Fruit fly (Drosophila melanogaster) Kc167 (cell line): ENCODE measurements around the gene CG13634.

Source experiments
- Myc ChIP-seq: fragments of >200 bp; optimal IDR thresholded peaks from 2 replicates; lab custom pipeline; 2017; ENCODE audit warnings: missing external identifiers
- Sin3A ChIP-seq: fragments of >200 bp; optimal IDR thresholded peaks from 2 replicates; lab custom pipeline; 2018; ENCODE audit warnings: missing external identifiers
- h ChIP-seq: fragments of >200 bp; optimal IDR thresholded peaks from 3 replicates; lab custom pipeline; 2018; ENCODE audit warnings: missing external identifiers
- insv ChIP-seq: fragments of >200 bp; optimal IDR thresholded peaks from 3 replicates; lab custom pipeline; 2018; ENCODE audit warnings: missing external identifiers
- psq ChIP-seq: fragments of >200 bp; optimal IDR thresholded peaks from 2 replicates; lab custom pipeline; 2017; ENCODE audit warnings: missing external identifiers
- ttk ChIP-seq: sonication (Bioruptor generic); optimal IDR thresholded peaks from 2 replicates; lab custom pipeline; 2017; ENCODE audit warnings: missing external identifiers

The CG13634 gene

dm6 chr3R:24810844-24811625 lies 21.1 kb upstream of the CG13634 start:
- TF ChIP-seq ttk (no peak), Sin3A (no peak), insv (lab: Kevin White, UChicago) (no peak), psq (lab: Kevin White, UChicago) (no peak), h (lab: Kevin White, UChicago) (no peak), Myc (lab: Kevin White, UChicago) (no peak)

dm6 chr3R:24809576-24810279 lies 19.8 kb upstream of the CG13634 start:
- TF ChIP-seq Myc (lab: Kevin White, UChicago) (no peak), Sin3A (no peak), psq (lab: Kevin White, UChicago) (no peak), ttk (no peak), h (lab: Kevin White, UChicago) (no peak), insv (lab: Kevin White, UChicago) (no peak)

- no peak for TF ChIP-seq psq (lab: Kevin White, UChicago)
- TF ChIP-seq ttk: no peak
- TF ChIP-seq Sin3A: no peak
- no peak for TF ChIP-seq insv (lab: Kevin White, UChicago)
- TF ChIP-seq Myc (lab: Kevin White, UChicago): no peak
- no peak for TF ChIP-seq h (lab: Kevin White, UChicago)
Observed at dm6 chr3R:24807321-24807720, 17.4 kb upstream of the CG13634 start, which contains the start of gene CG6980. Gene CG6980 (plus strand): TSS chr3R:24807621.

- no peak for TF ChIP-seq Myc (lab: Kevin White, UChicago)
- TF ChIP-seq psq (lab: Kevin White, UChicago): no peak
- TF ChIP-seq insv (lab: Kevin White, UChicago): no peak
- no peak for TF ChIP-seq Sin3A
- TF ChIP-seq h (lab: Kevin White, UChicago): no peak
- no peak for TF ChIP-seq ttk
Observed at dm6 chr3R:24805048-24805447, 15.1 kb upstream of the CG13634 start, which contains the start of gene polybromo. Gene polybromo (minus strand): TSS chr3R:24805259.

- TF ChIP-seq Myc (lab: Kevin White, UChicago) (no peak), h (lab: Kevin White, UChicago) (no peak), Sin3A (no peak), ttk (no peak), insv (lab: Kevin White, UChicago) (no peak), psq (lab: Kevin White, UChicago) (no peak)
Observed at dm6 chr3R:24799503-24799902, 9.6 kb upstream of the CG13634 start, which contains the start of gene Ude. Gene Ude (minus strand): TSS chr3R:24799668.

- no peak for TF ChIP-seq h (lab: Kevin White, UChicago)
- TF ChIP-seq psq (lab: Kevin White, UChicago): no peak
- TF ChIP-seq Sin3A: no peak
- no peak for TF ChIP-seq insv (lab: Kevin White, UChicago)
Observed at dm6 chr3R:24798595-24798994, 8.7 kb upstream of the CG13634 start.

- TF ChIP-seq Sin3A (no peak), insv (lab: Kevin White, UChicago) (no peak), ttk (no peak), psq (lab: Kevin White, UChicago) (no peak), h (lab: Kevin White, UChicago) (no peak), Myc (lab: Kevin White, UChicago) (no peak)
Observed at dm6 chr3R:24787734-24788133, 2.2 kb downstream of the CG13634 start, which contains the start of gene Ets96B. Gene Ets96B (plus strand): TSS chr3R:24788054.

- no peak for TF ChIP-seq psq (lab: Kevin White, UChicago)
- TF ChIP-seq Sin3A: no peak
- no peak for TF ChIP-seq insv (lab: Kevin White, UChicago)
- no peak for TF ChIP-seq ttk
Observed at dm6 chr3R:24787042-24787565, 2.8 kb downstream of the CG13634 start, which contains the start of gene CG5805. Gene CG5805 (minus strand): TSS chr3R:24787421.

- TF ChIP-seq insv (lab: Kevin White, UChicago) (no peak), psq (lab: Kevin White, UChicago) (no peak)
Observed at dm6 chr3R:24778218-24778739, 11.7 kb downstream of the CG13634 start.

- TF ChIP-seq ttk (no peak), h (lab: Kevin White, UChicago) (no peak), Sin3A (no peak), psq (lab: Kevin White, UChicago) (no peak), Myc (lab: Kevin White, UChicago) (no peak), insv (lab: Kevin White, UChicago) (no peak)
Observed at dm6 chr3R:24777101-24777500, 12.8 kb downstream of the CG13634 start.

dm6 chr3R:24773422-24773821 lies 16.5 kb downstream of the CG13634 start:
- TF ChIP-seq insv (lab: Kevin White, UChicago): no peak

dm6 chr3R:24773016-24773415 lies 16.9 kb downstream of the CG13634 start:
- TF ChIP-seq psq (lab: Kevin White, UChicago) (no peak), insv (lab: Kevin White, UChicago) (no peak), h (lab: Kevin White, UChicago) (no peak), ttk (no peak), Myc (lab: Kevin White, UChicago) (no peak), Sin3A (no peak)
